Worm (Caenorhabditis elegans): ENCODE measurements around the gene Y39B6A.10.

DNA sequence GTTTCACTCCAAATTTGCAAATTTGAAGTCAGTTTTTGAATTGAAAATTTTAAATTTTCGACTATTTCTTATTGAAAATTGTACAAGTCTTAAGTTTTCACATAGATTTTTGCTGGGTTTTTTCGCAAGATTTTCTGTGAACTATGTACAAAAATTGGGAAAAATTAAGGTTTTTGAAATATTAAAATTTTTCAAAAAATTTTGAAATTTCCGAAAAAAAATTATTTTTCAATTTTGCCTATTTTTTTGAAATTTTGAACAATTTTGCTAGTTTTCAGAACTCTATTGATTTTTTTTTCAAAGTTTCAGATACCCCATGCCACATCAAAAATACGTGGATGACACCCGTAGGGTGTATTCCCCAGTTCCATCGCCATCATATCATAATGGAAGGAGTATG lies 20.4 kb upstream of the Y39B6A.10 start, which contains the start of gene tsp-13:
- TF ChIP-seq elt-1 (tag; optimal IDR thresholded peaks at IDR 0.05; ENCODE audit: borderline replicate concordance, insufficient read depth) (no peak), unc-39 (tag; optimal IDR thresholded peaks at IDR 0.05) (no peak), nhr-76 (tag; optimal IDR thresholded peaks at IDR 0.05) (no peak), lsy-2 (tag; optimal IDR thresholded peaks at IDR 0.05) (no peak)

Measured in whole organism, mixed stage, embryonic.